Worm (Caenorhabditis elegans) whole organism, mixed stage, embryonic: Measurements from ENCODE around the gene T11F9.10.

ENCODE experiments used
- bed-3 ChIP-seq: fragments of 200-800 bp; sonication (Bioruptor generic); optimal IDR thresholded peaks from 3 replicates; lab custom pipeline; 2018; ENCODE audit warnings: mild to moderate bottlenecking, missing genetic modification characterization, moderate library complexity, missing compliant biosample characterization
- ceh-39 ChIP-seq: fragments of 150-350 bp; optimal IDR thresholded peaks from 2 replicates; lab custom pipeline; 2014; ENCODE audit warnings: missing biosample characterization, missing genetic modification characterization
- ceh-43 ChIP-seq: fragments of 200-800 bp; sonication (Bioruptor generic); optimal IDR thresholded peaks from 2 replicates; lab custom pipeline; 2018; ENCODE audit warnings: mild to moderate bottlenecking, missing genetic modification characterization, moderate library complexity, missing compliant biosample characterization
- mab-5 ChIP-seq: fragments of 150-350 bp; optimal IDR thresholded peaks from 2 replicates; lab custom pipeline; 2014; ENCODE audit warnings: missing biosample characterization, missing genetic modification characterization
- nhr-237 ChIP-seq: fragments of 150-350 bp; optimal IDR thresholded peaks from 2 replicates; lab custom pipeline; 2014; ENCODE audit warnings: missing biosample characterization, missing genetic modification characterization
- nhr-28 ChIP-seq: fragments of 150-350 bp; optimal IDR thresholded peaks from 2 replicates; lab custom pipeline; 2014; ENCODE audit warnings: missing biosample characterization, missing genetic modification characterization
- pha-4 ChIP-seq: fragments of 150-350 bp; optimal IDR thresholded peaks from 2 replicates; lab custom pipeline; 2018; ENCODE audit warnings: missing biosample characterization, missing genetic modification reagents, missing genetic modification characterization
- snpc-4 ChIP-seq: fragments of 150-350 bp; optimal IDR thresholded peaks from 2 replicates; lab custom pipeline; 2014; ENCODE audit warnings: missing biosample characterization, missing genetic modification characterization
- unc-120 ChIP-seq: sonication (generic microtip); optimal IDR thresholded peaks from 2 replicates; lab custom pipeline; 2017; ENCODE audit warnings: missing genetic modification characterization, missing compliant biosample characterization; ENCODE audit not compliant: poor library complexity, severe bottlenecking
- unc-62 ChIP-seq: fragments of 150-350 bp; optimal IDR thresholded peaks from 2 replicates; lab custom pipeline; 2014; ENCODE audit warnings: missing biosample characterization, missing genetic modification reagents, missing genetic modification characterization

DNA sequence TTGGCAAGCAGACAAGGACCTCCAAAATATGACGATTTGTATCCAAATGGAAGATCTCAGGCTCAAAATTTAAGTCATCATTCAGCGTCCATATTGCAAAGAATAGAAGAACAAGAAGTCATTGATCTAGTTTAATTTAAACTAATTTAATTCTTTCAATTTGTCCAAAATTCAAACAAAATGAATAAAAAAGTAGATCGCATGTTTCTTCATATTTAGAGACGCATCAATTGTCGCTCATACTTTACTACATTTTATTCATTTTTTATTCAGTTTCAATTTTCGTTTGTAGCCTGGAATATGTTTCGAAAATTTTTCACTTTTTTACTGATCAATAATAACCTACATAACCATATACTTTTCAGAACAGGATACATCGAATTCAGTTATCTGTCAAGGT, 5.7 kb downstream of the T11F9.10 start, which contains the start of gene T11F9.21:
- no peak for TF ChIP-seq ceh-43 (GFP tag; lab: Kevin White, UChicago)
- TF ChIP-seq nhr-237 (tag; lab: Kevin White, UChicago) = no peak
- no peak for TF ChIP-seq nhr-28 (tag; lab: Kevin White, UChicago)
- no peak for TF ChIP-seq unc-120
- no peak for TF ChIP-seq snpc-4 (tag; lab: Kevin White, UChicago)
- no peak for TF ChIP-seq bed-3 (GFP tag; lab: Kevin White, UChicago)
- no peak for TF ChIP-seq ceh-39 (tag; lab: Kevin White, UChicago)
- no peak for TF ChIP-seq mab-5 (tag; lab: Kevin White, UChicago)
- no peak for TF ChIP-seq pha-4 (tag; lab: Kevin White, UChicago)
- no peak for TF ChIP-seq unc-62 (GFP tag; lab: Kevin White, UChicago)
